Fruit fly (Drosophila melanogaster): ENCODE measurements around the gene Ggt-1.
A peak's percentile ranks its signal among the peaks of the same experiment; 100 is the strongest.

Ggt-1 gene

dm6 chrX:18546785-18547184 is 34.5 kb upstream of the Ggt-1 start (continued):
- TF ChIP-seq HLHmδ (GFP tag; optimal IDR thresholded peaks at IDR 0.05) (no peak), Sox100B (GFP tag; optimal IDR thresholded peaks at IDR 0.05) (peak; percentile 74), Drgx (GFP tag; IDR thresholded peaks at IDR 0.05) (peak; percentile 91), hb (GFP tag; IDR thresholded peaks at IDR 0.05; ENCODE audit: partially characterized antibody) (no peak), CG6254 (GFP tag; optimal IDR thresholded peaks at IDR 0.05) (no peak), dysf (GFP tag; IDR thresholded peaks at IDR 0.05) (peak; percentile 92), Elba2 (GFP tag; optimal IDR thresholded peaks at IDR 0.05) (no peak), Rx (GFP tag; IDR thresholded peaks at IDR 0.05) (peak; percentile 71), Side (GFP tag; optimal IDR thresholded peaks at IDR 0.05) (peak; percentile 66), bcd (GFP tag; optimal IDR thresholded peaks at IDR 0.05) (peak; percentile 79), CG14667 (GFP tag; IDR thresholded peaks at IDR 0.05) (peak; percentile 81), CG31224 (GFP tag; IDR thresholded peaks at IDR 0.05) (peak; percentile 79), lab (GFP tag; optimal IDR thresholded peaks at IDR 0.05) (peak; percentile 86), gcm (GFP tag; optimal IDR thresholded peaks at IDR 0.05) (peak; percentile 47), CrebB (tag; optimal IDR thresholded peaks at IDR 0.05) (peak; percentile 53), CG11560 (tag; IDR thresholded peaks at IDR 0.05) (peak; percentile 77; the same call in 2 of the 3 replicates), HLH54F (GFP tag; optimal IDR thresholded peaks at IDR 0.05) (peak; percentile 77), bigmax (GFP tag; optimal IDR thresholded peaks at IDR 0.05) (no peak), sc (optimal IDR thresholded peaks at IDR 0.05) (no peak), sc (GFP tag; optimal IDR thresholded peaks at IDR 0.05) (peak; percentile 22), D19B (GFP tag; optimal IDR thresholded peaks at IDR 0.05) (peak; percentile 52), CHES-1-like (GFP tag; optimal IDR thresholded peaks at IDR 0.05) (peak; percentile 54), lmd (GFP tag; IDR thresholded peaks at IDR 0.05) (peak; percentile 89), lbe (GFP tag; optimal IDR thresholded peaks at IDR 0.05) (peak; percentile 52), CG14441 (GFP tag; IDR thresholded peaks at IDR 0.05) (peak; percentile 92), Hr78 (GFP tag; optimal IDR thresholded peaks at IDR 0.05) (no peak), her (GFP tag; optimal IDR thresholded peaks at IDR 0.05) (peak; percentile 60), CG32532 (GFP tag; IDR thresholded peaks at IDR 0.05) (peak; percentile 88), CG11247 (GFP tag; IDR thresholded peaks at IDR 0.05) (peak; percentile 86), HmgD (GFP tag; optimal IDR thresholded peaks at IDR 0.05) (no peak), Asciz (GFP tag; optimal IDR thresholded peaks at IDR 0.05) (peak; percentile 34), CG7271 (tag; optimal IDR thresholded peaks at IDR 0.05) (no peak), Trl (optimal IDR thresholded peaks at IDR 0.05) (no peak), Trl (GFP tag; optimal IDR thresholded peaks at IDR 0.05) (peak; percentile 70), lilli (GFP tag; optimal IDR thresholded peaks at IDR 0.05) (peak; percentile 83), CG3995 (GFP tag; optimal IDR thresholded peaks at IDR 0.05) (peak; percentile 35), Six4 (GFP tag; optimal IDR thresholded peaks at IDR 0.05) (peak; percentile 32), sima (GFP tag; optimal IDR thresholded peaks at IDR 0.05) (peak; percentile 56), CG6654 (GFP tag; optimal IDR thresholded peaks at IDR 0.05) (peak; percentile 15), CG2202 (tag; optimal IDR thresholded peaks at IDR 0.05) (no peak), Gug (GFP tag; IDR thresholded peaks at IDR 0.05) (peak; percentile 75), mam (GFP tag; optimal IDR thresholded peaks at IDR 0.05) (peak; percentile 83), CG4854 (GFP tag; optimal IDR thresholded peaks at IDR 0.05) (peak; percentile 46), D (optimal IDR thresholded peaks at IDR 0.05) (no peak), D (GFP tag; optimal IDR thresholded peaks at IDR 0.05) (peak; percentile 50), scrt (GFP tag; optimal IDR thresholded peaks at IDR 0.05) (peak; percentile 66), ems (GFP tag; optimal IDR thresholded peaks at IDR 0.05) (peak; percentile 70), Sry-β (GFP tag; optimal IDR thresholded peaks at IDR 0.05) (no peak), Bdp1 (GFP tag; optimal IDR thresholded peaks at IDR 0.05) (peak; percentile 51), CTCF (GFP tag; optimal IDR thresholded peaks at IDR 0.05) (no peak), Taf1 (GFP tag; IDR thresholded peaks at IDR 0.05) (peak; percentile 68), Hr3 (GFP tag; optimal IDR thresholded peaks at IDR 0.05) (peak; percentile 50), Blimp-1 (GFP tag; optimal IDR thresholded peaks at IDR 0.05) (peak; percentile 52)

Data from whole organism, embryonic.